Fruit fly (Drosophila melanogaster) Kc167 (cell line): Measurements from ENCODE around the gene Nepl17.

Experiments used
- Sin3A ChIP-seq: fragments of >200 bp; optimal IDR thresholded peaks from 2 replicates; lab custom pipeline; 2018; ENCODE audit warnings: missing external identifiers
- h ChIP-seq: fragments of >200 bp; optimal IDR thresholded peaks from 3 replicates; lab custom pipeline; 2018; ENCODE audit warnings: missing external identifiers
- insv ChIP-seq: fragments of >200 bp; optimal IDR thresholded peaks from 3 replicates; lab custom pipeline; 2018; ENCODE audit warnings: missing external identifiers
- psq ChIP-seq: fragments of >200 bp; optimal IDR thresholded peaks from 2 replicates; lab custom pipeline; 2017; ENCODE audit warnings: missing external identifiers

DNA sequence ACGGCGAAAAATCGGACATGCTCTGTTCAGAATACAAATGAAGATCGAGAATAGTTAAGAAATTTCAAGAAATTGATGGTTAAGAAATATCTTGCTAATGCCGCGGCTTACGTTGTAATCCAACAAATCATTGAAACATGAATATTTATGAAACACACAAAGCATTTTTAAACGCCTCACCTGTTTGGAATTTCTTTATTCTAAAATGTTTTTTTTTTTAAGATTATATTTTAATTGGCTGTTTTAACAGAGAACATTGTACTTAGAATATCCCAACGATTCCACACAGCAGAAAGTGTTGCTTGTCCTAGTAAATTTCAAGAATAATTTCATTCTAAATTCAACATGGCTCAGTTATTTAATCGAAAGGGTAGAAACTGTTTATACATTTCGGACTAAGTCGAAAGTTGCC is 20.7 kb upstream of the Nepl17 start:
- TF ChIP-seq psq (lab: Kevin White, UChicago) (no peak), h (lab: Kevin White, UChicago) (no peak), Sin3A (lab: Kevin White, UChicago) (no peak), insv (lab: Kevin White, UChicago) (no peak)
